Worm (Caenorhabditis elegans) whole organism, L1 larva: ENCODE results near the gene bli-5.

Source experiments
- C04F5.9 ChIP-seq: sonication (generic microtip); optimal IDR thresholded peaks from 2 replicates; lab custom pipeline; 2016; ENCODE audit warnings: missing genetic modification characterization, missing compliant biosample characterization
- C16A3.4 ChIP-seq: fragments of 150-350 bp; optimal IDR thresholded peaks from 2 replicates; lab custom pipeline; 2014; ENCODE audit warnings: missing biosample characterization, missing genetic modification characterization
- F16B12.6 ChIP-seq: fragments of 150-350 bp; optimal IDR thresholded peaks from 2 replicates; lab custom pipeline; 2014; ENCODE audit warnings: missing biosample characterization, missing genetic modification characterization
- ceh-88 ChIP-seq: fragments of 200-800 bp; sonication (Bioruptor generic); IDR thresholded peaks from 2 replicates; pipeline ENCODE4 v1.3.6; 2022; ENCODE audit warnings: missing genetic modification characterization, missing compliant biosample characterization
- efl-1 ChIP-seq, 4 experiments: fragments of 150-350 bp; optimal IDR thresholded peaks in 3 of 4; peaks in 1 of 4; 1 replicate in 1 of 4; 2 replicates in 3 of 4; lab custom pipeline; 2014; ENCODE audit warnings: missing biosample characterization in 2 of 4, missing genetic modification characterization in 2 of 4, missing genetic modification reagents in 2 of 4
- efl-3 ChIP-seq: fragments of 200-800 bp; sonication (Bioruptor generic); optimal IDR thresholded peaks from 2 replicates; lab custom pipeline; 2018; ENCODE audit warnings: mild to moderate bottlenecking, missing genetic modification characterization, missing compliant biosample characterization
- elt-3 ChIP-seq, 6 experiments: fragments of 150-350 bp in 1 of 6; sonication (generic microtip); optimal IDR thresholded peaks; 2 replicates each; lab custom pipeline; 2017 to 2018; ENCODE audit warnings: missing biosample characterization in 6 of 6, missing genetic modification characterization in 6 of 6, inconsistent platforms in 1 of 6
- fkh-10 ChIP-seq: sonication (generic microtip); optimal IDR thresholded peaks from 2 replicates; lab custom pipeline; 2017; ENCODE audit warnings: missing biosample characterization, missing genetic modification reagents, missing genetic modification characterization
- fkh-4 ChIP-seq: sonication (generic microtip); optimal IDR thresholded peaks from 2 replicates; lab custom pipeline; 2016; ENCODE audit warnings: missing compliant biosample characterization, missing genetic modification characterization, borderline replicate concordance
- fkh-8 ChIP-seq: sonication (generic microtip); optimal IDR thresholded peaks from 2 replicates; lab custom pipeline; 2016; ENCODE audit warnings: mild to moderate bottlenecking, missing genetic modification characterization, missing compliant biosample characterization
- grh-1 ChIP-seq: fragments of 200-800 bp; sonication (Bioruptor generic); IDR thresholded peaks from 2 replicates; pipeline ENCODE4 v1.3.6; 2022; ENCODE audit warnings: missing genetic modification reagents, missing genetic modification characterization, missing compliant biosample characterization
- jun-1 ChIP-seq: fragments of 150-350 bp; optimal IDR thresholded peaks from 2 replicates; lab custom pipeline; 2014; ENCODE audit warnings: missing biosample characterization, missing genetic modification reagents, missing genetic modification characterization
- lin-13 ChIP-seq: fragments of 150-350 bp; optimal IDR thresholded peaks from 2 replicates; lab custom pipeline; 2014; ENCODE audit warnings: missing biosample characterization, missing genetic modification reagents, missing genetic modification characterization
- lin-15B ChIP-seq: fragments of 150-350 bp; sonication (generic microtip); optimal IDR thresholded peaks from 3 replicates; lab custom pipeline; 2014; ENCODE audit warnings: missing biosample characterization, missing genetic modification characterization
- lin-35 ChIP-seq, 2 experiments: fragments of 150-350 bp; optimal IDR thresholded peaks; 2 replicates each; lab custom pipeline; 2014; ENCODE audit warnings: missing biosample characterization in 2 of 2, missing genetic modification characterization in 2 of 2, missing genetic modification reagents in 2 of 2
- lin-39 ChIP-seq: fragments of 150-350 bp; optimal IDR thresholded peaks from 2 replicates; lab custom pipeline; 2014; ENCODE audit warnings: missing biosample characterization, missing genetic modification reagents, missing genetic modification characterization
- lsy-2 ChIP-seq, 2 experiments: fragments of 150-350 bp; optimal IDR thresholded peaks; 2 replicates each; lab custom pipeline; 2014; ENCODE audit warnings: missing biosample characterization in 2 of 2, missing genetic modification characterization in 2 of 2
- mab-9 ChIP-seq: fragments of 200-800 bp; sonication (Bioruptor generic); IDR thresholded peaks from 2 replicates; pipeline ENCODE4 v1.3.6; 2022; ENCODE audit warnings: missing genetic modification reagents, missing genetic modification characterization, missing compliant biosample characterization
- mdl-1 ChIP-seq, 2 experiments: fragments of 150-350 bp; optimal IDR thresholded peaks; 2 replicates each; lab custom pipeline; 2014 to 2017; ENCODE audit warnings: missing biosample characterization in 2 of 2, missing genetic modification characterization in 2 of 2, inconsistent platforms in 1 of 2
- nhr-47 ChIP-seq: sonication (generic microtip); optimal IDR thresholded peaks from 2 replicates; lab custom pipeline; 2016; ENCODE audit warnings: mild to moderate bottlenecking, missing genetic modification characterization, moderate library complexity, missing compliant biosample characterization
- nhr-77 ChIP-seq: fragments of 150-350 bp; optimal IDR thresholded peaks from 2 replicates; lab custom pipeline; 2014; ENCODE audit warnings: missing biosample characterization, missing genetic modification characterization
- nhr-84 ChIP-seq: sonication (generic microtip); optimal IDR thresholded peaks from 2 replicates; lab custom pipeline; 2017; ENCODE audit warnings: missing biosample characterization, missing genetic modification characterization
- nhr-85 ChIP-seq: sonication (generic microtip); peaks from one replicate; lab custom pipeline; 2016; ENCODE audit warnings: missing genetic modification characterization, inconsistent platforms, missing compliant biosample characterization
- pag-3 ChIP-seq: sonication (generic microtip); optimal IDR thresholded peaks from 2 replicates; lab custom pipeline; 2017; ENCODE audit warnings: missing genetic modification characterization, mild to moderate bottlenecking, missing compliant biosample characterization, antibody characterized with exemption, borderline replicate concordance; ENCODE audit not compliant: insufficient read depth
- pax-3 ChIP-seq: fragments of 200-800 bp; sonication (Bioruptor generic); optimal IDR thresholded peaks from 2 replicates; lab custom pipeline; 2018; ENCODE audit warnings: mild to moderate bottlenecking, missing genetic modification characterization, moderate library complexity, missing compliant biosample characterization
- rnt-1 ChIP-seq: sonication (generic microtip); optimal IDR thresholded peaks from 2 replicates; lab custom pipeline; 2016; ENCODE audit warnings: mild to moderate bottlenecking, missing genetic modification characterization, moderate library complexity, missing compliant biosample characterization
- skn-1 ChIP-seq: fragments of 150-350 bp; optimal IDR thresholded peaks from 2 replicates; lab custom pipeline; 2014; ENCODE audit warnings: missing biosample characterization, missing genetic modification characterization
- sox-4 ChIP-seq: sonication (generic microtip); optimal IDR thresholded peaks from 2 replicates; lab custom pipeline; 2016; ENCODE audit warnings: missing genetic modification characterization, missing compliant biosample characterization
- sptf-1 ChIP-seq: fragments of 150-350 bp; optimal IDR thresholded peaks from 2 replicates; lab custom pipeline; 2014; ENCODE audit warnings: missing biosample characterization, missing genetic modification characterization
- tlp-1 ChIP-seq: fragments of 150-350 bp; optimal IDR thresholded peaks from 2 replicates; lab custom pipeline; 2014; ENCODE audit warnings: missing biosample characterization, missing genetic modification characterization
- unc-30 ChIP-seq: sonication (generic microtip); optimal IDR thresholded peaks from 2 replicates; lab custom pipeline; 2017; ENCODE audit warnings: missing biosample characterization, missing genetic modification characterization
- unc-98 ChIP-seq: fragments of 200-800 bp; sonication (Bioruptor generic); IDR thresholded peaks from 2 replicates; pipeline ENCODE4 v1.3.6; 2022; ENCODE audit warnings: missing genetic modification characterization, missing compliant biosample characterization
- xbp-1 ChIP-seq: sonication (generic microtip); optimal IDR thresholded peaks from 2 replicates; lab custom pipeline; 2016; ENCODE audit warnings: missing genetic modification characterization, missing compliant biosample characterization
- zag-1 ChIP-seq: fragments of 150-350 bp; optimal IDR thresholded peaks from 2 replicates; lab custom pipeline; 2014; ENCODE audit warnings: missing biosample characterization, missing genetic modification characterization
- ztf-4 ChIP-seq: fragments of 150-350 bp; optimal IDR thresholded peaks from 2 replicates; lab custom pipeline; 2014; ENCODE audit warnings: missing biosample characterization, missing genetic modification characterization

bli-5 gene

DNA sequence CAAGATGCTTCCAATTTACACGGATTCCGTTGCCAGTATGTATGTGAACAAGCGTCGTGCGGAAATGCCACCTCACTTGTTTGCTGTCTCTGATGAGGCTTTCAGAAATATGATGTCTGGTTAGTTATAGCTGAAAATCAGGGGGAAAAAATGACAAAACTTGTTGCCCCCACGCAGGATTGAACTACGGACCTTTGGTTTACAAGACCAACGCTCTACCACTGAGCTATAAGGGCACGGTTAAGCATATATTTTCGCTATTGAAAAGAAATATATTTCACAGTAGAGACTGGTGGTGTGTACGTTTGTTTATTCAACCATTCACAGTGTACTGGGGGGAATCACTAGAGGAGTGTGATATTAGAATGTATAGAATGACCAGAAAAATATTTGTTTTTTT is 18.4 kb downstream of the bli-5 start:
- no peak for TF ChIP-seq jun-1 (tag; lab: Kevin White, UChicago)
- peak in 1 of 2 experiments; percentile 10 for TF ChIP-seq lin-35 (GFP tag; optimal IDR thresholded peaks at IDR 0.05; lab: Kevin White, UChicago)

DNA sequence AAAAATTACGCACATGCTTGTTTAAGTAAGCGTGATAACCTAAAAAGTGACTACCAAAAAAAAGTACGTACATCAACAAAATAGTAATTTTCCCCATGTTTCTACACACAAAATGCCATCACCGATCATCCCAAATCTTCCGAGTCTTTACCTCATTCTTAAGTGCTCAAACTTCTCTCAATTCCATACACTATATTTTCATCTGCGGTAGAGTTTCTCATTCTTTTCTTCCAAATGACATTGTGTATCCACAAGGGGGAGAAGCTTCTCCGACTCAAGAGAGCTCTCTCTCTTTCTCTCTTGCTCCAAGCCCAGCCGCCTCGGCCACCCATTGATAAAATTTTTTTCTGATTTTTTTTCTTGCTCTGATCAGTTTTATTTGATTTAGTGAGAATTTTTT is 20.1 kb downstream of the bli-5 start, which contains the start of gene myo-6:
Gene myo-6 (plus strand): TSS at position 301 of the 400 bp plus-strand sequence.
- no peak for TF ChIP-seq fkh-4 (tag; lab: Kevin White, UChicago)
- TF ChIP-seq nhr-85 (tag; lab: Kevin White, UChicago): no peak
- no peak for TF ChIP-seq lin-39 (tag; lab: Kevin White, UChicago)
- TF ChIP-seq mdl-1 (tag; optimal IDR thresholded peaks at IDR 0.05; lab: Kevin White, UChicago): no peak
- TF ChIP-seq lin-15B (tag; lab: Kevin White, UChicago): no peak
- no peak for TF ChIP-seq lsy-2 (tag; optimal IDR thresholded peaks at IDR 0.05; lab: Kevin White, UChicago)
- TF ChIP-seq tlp-1: no peak
- no peak for TF ChIP-seq efl-1 (optimal IDR thresholded peaks at IDR 0.05; lab: Kevin White, UChicago)
- TF ChIP-seq efl-1 (GFP tag; optimal IDR thresholded peaks at IDR 0.05 in 1 of 2; lab: Kevin White, UChicago): peak in 1 of 2 experiments; percentile 86
- no peak for TF ChIP-seq unc-98
- TF ChIP-seq C04F5.9 (tag; lab: Kevin White, UChicago): no peak
- no peak for TF ChIP-seq zag-1 (tag; lab: Kevin White, UChicago)
- TF ChIP-seq skn-1: no peak
- no peak for TF ChIP-seq ztf-4 (tag; lab: Kevin White, UChicago)
- no peak for TF ChIP-seq pag-3 (tag; lab: Kevin White, UChicago)
- no peak for TF ChIP-seq pax-3
- no peak for TF ChIP-seq elt-3 (tag; optimal IDR thresholded peaks at IDR 0.05; lab: Kevin White, UChicago)
- TF ChIP-seq nhr-77 (tag; lab: Kevin White, UChicago): peak; percentile 4
- TF ChIP-seq lin-13 (GFP tag; lab: Kevin White, UChicago): no peak
- no peak for TF ChIP-seq lin-35 (GFP tag; optimal IDR thresholded peaks at IDR 0.05; lab: Kevin White, UChicago)
- TF ChIP-seq fkh-8 (tag; lab: Kevin White, UChicago): no peak
- TF ChIP-seq ceh-88 (GFP tag; lab: Robert Waterston, UW): no peak
- peak; percentile 37 for TF ChIP-seq rnt-1 (tag; lab: Kevin White, UChicago)
- no peak for TF ChIP-seq grh-1
- no peak for TF ChIP-seq mab-9 (GFP tag; lab: Robert Waterston, UW)

DNA sequence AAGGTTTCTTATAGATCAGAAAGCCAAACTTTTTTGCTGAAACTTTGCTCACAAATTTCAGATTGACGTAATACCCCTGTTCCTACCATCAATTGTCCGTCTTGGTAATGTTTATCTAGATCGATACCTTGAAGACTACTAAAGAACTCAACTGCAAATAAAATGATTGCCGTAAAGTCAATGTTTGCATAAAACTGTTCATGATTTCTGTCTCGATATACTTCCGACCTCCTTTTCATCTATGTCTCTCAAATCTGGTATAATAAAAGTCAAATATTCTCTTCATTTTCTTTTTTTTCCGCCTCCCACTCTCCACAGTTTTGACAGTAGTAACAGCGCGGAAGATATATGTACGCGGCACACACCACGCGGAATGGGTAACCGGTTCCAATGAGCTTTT is 24.1 kb downstream of the bli-5 start, which contains the start of gene nas-1:
Gene nas-1 (plus strand): TSS at position 301 of the 400 bp plus-strand sequence.
- TF ChIP-seq ztf-4 (tag; lab: Kevin White, UChicago) (no peak), nhr-77 (tag; lab: Kevin White, UChicago) (no peak), efl-3 (GFP tag; lab: Kevin White, UChicago) (no peak), fkh-10 (GFP tag; lab: Kevin White, UChicago) (no peak), xbp-1 (tag; lab: Kevin White, UChicago) (no peak), sox-4 (tag; lab: Kevin White, UChicago) (no peak)

DNA sequence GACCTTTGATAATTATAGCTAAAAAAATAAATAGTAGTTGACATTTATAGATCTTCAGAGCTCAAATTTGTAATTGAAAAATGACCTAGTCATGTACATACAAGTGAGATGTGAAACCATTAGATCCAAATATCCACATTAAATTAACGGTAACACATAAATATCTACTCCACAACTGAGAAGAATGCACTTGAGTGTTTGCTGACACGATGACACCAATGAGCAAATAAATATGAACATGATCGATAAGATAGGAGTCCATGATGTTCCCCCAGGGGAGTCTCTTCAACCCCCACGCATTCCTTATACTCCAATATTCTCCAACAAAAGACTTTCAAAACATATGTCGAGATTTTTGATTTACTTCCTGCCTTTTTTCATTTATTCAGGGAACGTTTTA is 25.1 kb downstream of the bli-5 start, which contains the start of gene ttr-52:
Gene ttr-52 (plus strand): TSS at position 301 of the 400 bp plus-strand sequence.
- TF ChIP-seq C16A3.4 (tag; lab: Kevin White, UChicago): no peak
- TF ChIP-seq sptf-1 (tag; lab: Kevin White, UChicago): no peak
- TF ChIP-seq nhr-47 (tag; lab: Kevin White, UChicago): no peak
- TF ChIP-seq mab-9 (GFP tag; lab: Robert Waterston, UW): no peak
- no peak for TF ChIP-seq unc-30 (tag; lab: Kevin White, UChicago)
- TF ChIP-seq nhr-84 (tag; lab: Kevin White, UChicago): no peak
- no peak for TF ChIP-seq zag-1 (tag; lab: Kevin White, UChicago)
- TF ChIP-seq xbp-1 (tag; lab: Kevin White, UChicago): no peak
- TF ChIP-seq F16B12.6 (tag; lab: Kevin White, UChicago): no peak
- TF ChIP-seq, all 84 proteins: peak for 0
